Fruit fly (Drosophila melanogaster) whole organism, embryonic: ENCODE data around the gene CG13048.

Experiments used
- Antp ChIP-seq: fragments of 200-800 bp; sonication (Bioruptor generic); optimal IDR thresholded peaks from 3 replicates; lab custom pipeline; 2016; ENCODE audit warnings: missing biosample characterization, missing genetic modification characterization
- Atf3 ChIP-seq: fragments of 200-800 bp; sonication (Bioruptor generic); optimal IDR thresholded peaks from 3 replicates; lab custom pipeline; 2016; ENCODE audit warnings: missing biosample characterization, missing genetic modification characterization
- B-H2 ChIP-seq: fragments of 200-800 bp; sonication (Bioruptor generic); optimal IDR thresholded peaks from 2 replicates; lab custom pipeline; 2018; ENCODE audit warnings: missing biosample characterization, mild to moderate bottlenecking, missing genetic modification characterization
- CG10321 ChIP-seq: fragments of 200-800 bp; sonication (Bioruptor generic); IDR thresholded peaks from 2 replicates; pipeline ENCODE4 v1.3.6; 2022; ENCODE audit warnings: missing biosample characterization, missing genetic modification characterization
- CG10654 ChIP-seq: fragments of 200-800 bp; sonication (Bioruptor generic); optimal IDR thresholded peaks from 2 replicates; lab custom pipeline; 2016; ENCODE audit warnings: missing biosample characterization, missing genetic modification characterization
- CG12744 ChIP-seq: fragments of 200-800 bp; sonication (Bioruptor generic); optimal IDR thresholded peaks from 2 replicates; lab custom pipeline; 2016; ENCODE audit warnings: missing biosample characterization, missing genetic modification characterization
- CG13424 ChIP-seq: fragments of 200-800 bp; sonication (Bioruptor generic); optimal IDR thresholded peaks from 2 replicates; lab custom pipeline; 2019; ENCODE audit warnings: missing biosample characterization, mild to moderate bottlenecking, missing genetic modification characterization, moderate library complexity
- CG15514 ChIP-seq: fragments of 200-800 bp; sonication (Bioruptor generic); optimal IDR thresholded peaks from 3 replicates; lab custom pipeline; 2017; ENCODE audit warnings: missing biosample characterization, missing genetic modification characterization, mild to moderate bottlenecking, moderate library complexity, missing genetic modification reagents
- CG16863 ChIP-seq: fragments of 200-800 bp; sonication (Bioruptor generic); optimal IDR thresholded peaks from 3 replicates; lab custom pipeline; 2016; ENCODE audit warnings: missing biosample characterization, missing genetic modification characterization
- CG17359 ChIP-seq: fragments of 200-800 bp; sonication (Bioruptor generic); optimal IDR thresholded peaks from 3 replicates; lab custom pipeline; 2018; ENCODE audit warnings: missing biosample characterization, mild to moderate bottlenecking, missing genetic modification characterization, moderate library complexity
- CG17612 ChIP-seq: fragments of 200-800 bp; sonication (Bioruptor generic); IDR thresholded peaks from 2 replicates; pipeline ENCODE4 v1.3.6; 2022; ENCODE audit warnings: missing biosample characterization, missing genetic modification characterization
- CG17802 ChIP-seq: fragments of 200-800 bp; sonication (Bioruptor generic); optimal IDR thresholded peaks from 2 replicates; lab custom pipeline; 2018; ENCODE audit warnings: missing biosample characterization, mild to moderate bottlenecking, missing genetic modification characterization, moderate library complexity
- CG17829 ChIP-seq: fragments of 200-800 bp; optimal IDR thresholded peaks from 2 replicates; lab custom pipeline; 2019; ENCODE audit warnings: missing biosample characterization, mild to moderate bottlenecking, missing genetic modification characterization, moderate library complexity
- CG18599 ChIP-seq: fragments of 200-800 bp; sonication (Bioruptor generic); optimal IDR thresholded peaks from 3 replicates; lab custom pipeline; 2017; ENCODE audit warnings: missing biosample characterization, missing genetic modification characterization, mild to moderate bottlenecking, moderate library complexity, missing genetic modification reagents
- CG2712 ChIP-seq: fragments of 200-800 bp; optimal IDR thresholded peaks from 3 replicates; lab custom pipeline; 2019; ENCODE audit warnings: missing biosample characterization, mild to moderate bottlenecking, missing genetic modification characterization, moderate library complexity
- CG3838 ChIP-seq: fragments of 200-800 bp; sonication (Bioruptor generic); optimal IDR thresholded peaks from 3 replicates; lab custom pipeline; 2016; ENCODE audit warnings: missing biosample characterization, missing genetic modification characterization
- CG4707 ChIP-seq: fragments of 200-800 bp; sonication (Bioruptor generic); optimal IDR thresholded peaks from 2 replicates; lab custom pipeline; 2018; ENCODE audit warnings: missing biosample characterization, mild to moderate bottlenecking, missing genetic modification characterization, moderate library complexity
- CG5953 ChIP-seq: fragments of 200-800 bp; sonication (Bioruptor generic); IDR thresholded peaks from 2 replicates; pipeline ENCODE4 v1.3.6; 2022; ENCODE audit warnings: missing biosample characterization, missing genetic modification characterization
- CG6175 ChIP-seq: fragments of 200-800 bp; sonication (Bioruptor generic); IDR thresholded peaks from 3 replicates; pipeline ENCODE4 v1.3.6; 2022; ENCODE audit warnings: missing biosample characterization, missing genetic modification characterization
- CG9215 ChIP-seq: fragments of 200-800 bp; sonication (Bioruptor generic); IDR thresholded peaks from 2 replicates; pipeline ENCODE4 v1.3.6; 2022; ENCODE audit warnings: missing biosample characterization, missing genetic modification characterization
- CG9727 ChIP-seq: fragments of 200-800 bp; sonication (Bioruptor generic); optimal IDR thresholded peaks from 3 replicates; lab custom pipeline; 2017; ENCODE audit warnings: missing biosample characterization, mild to moderate bottlenecking, missing genetic modification characterization
- CkIIα-i1 ChIP-seq: fragments of 200-800 bp; sonication (Bioruptor generic); IDR thresholded peaks from 2 replicates; pipeline ENCODE4 v1.3.6; 2022; ENCODE audit warnings: missing biosample characterization, missing genetic modification characterization
- Dfd ChIP-seq, 2 experiments: fragments of >200 bp; optimal IDR thresholded peaks; 2 replicates each; lab custom pipeline; 2017; ENCODE audit warnings: missing biosample characterization in 2 of 2, missing genetic modification characterization in 2 of 2
- Drgx ChIP-seq: fragments of 200-800 bp; sonication (Bioruptor generic); IDR thresholded peaks from 2 replicates; pipeline ENCODE4 v1.3.6; 2022; ENCODE audit warnings: missing biosample characterization, missing genetic modification characterization
- Fer1 ChIP-seq: fragments of 200-800 bp; sonication (Bioruptor generic); optimal IDR thresholded peaks from 2 replicates; lab custom pipeline; 2017; ENCODE audit warnings: missing biosample characterization, mild to moderate bottlenecking, missing genetic modification characterization
- Fer3 ChIP-seq: fragments of 200-800 bp; sonication (Bioruptor generic); optimal IDR thresholded peaks from 2 replicates; lab custom pipeline; 2018; ENCODE audit warnings: missing biosample characterization, mild to moderate bottlenecking, missing genetic modification characterization, moderate library complexity
- Max ChIP-seq: fragments of 200-800 bp; sonication (Bioruptor generic); optimal IDR thresholded peaks from 2 replicates; lab custom pipeline; 2016; ENCODE audit warnings: missing biosample characterization, mild to moderate bottlenecking, missing genetic modification characterization
- Myb ChIP-seq: fragments of 200-800 bp; sonication (Bioruptor generic); optimal IDR thresholded peaks from 2 replicates; lab custom pipeline; 2016; ENCODE audit warnings: missing biosample characterization, missing genetic modification characterization
- Nf-YA ChIP-seq: fragments of 200-800 bp; sonication (Bioruptor generic); IDR thresholded peaks from 2 replicates; pipeline ENCODE4 v1.3.6; 2022; ENCODE audit warnings: missing biosample characterization, missing genetic modification characterization
- Oli ChIP-seq: fragments of 200-800 bp; sonication (Bioruptor generic); optimal IDR thresholded peaks from 2 replicates; lab custom pipeline; 2018; ENCODE audit warnings: missing biosample characterization, mild to moderate bottlenecking, missing genetic modification characterization, moderate library complexity
- Scr ChIP-seq: fragments of 200-800 bp; sonication (Bioruptor generic); IDR thresholded peaks from 2 replicates; pipeline ENCODE4 v1.3.6; 2022; ENCODE audit warnings: missing biosample characterization, missing genetic modification characterization; ENCODE audit not compliant: partially characterized antibody
- Sox102F ChIP-seq: fragments of 200-800 bp; sonication (Bioruptor generic); optimal IDR thresholded peaks from 2 replicates; lab custom pipeline; 2018; ENCODE audit warnings: missing biosample characterization, mild to moderate bottlenecking, missing genetic modification characterization, moderate library complexity
- Spps ChIP-seq: fragments of 200-800 bp; sonication (Bioruptor generic); optimal IDR thresholded peaks from 2 replicates; lab custom pipeline; 2018; ENCODE audit warnings: missing biosample characterization, mild to moderate bottlenecking, missing genetic modification characterization
- ato ChIP-seq: fragments of 200-800 bp; sonication (Bioruptor generic); IDR thresholded peaks from 2 replicates; pipeline ENCODE4 v1.3.6; 2022; ENCODE audit warnings: missing biosample characterization, missing genetic modification characterization; ENCODE audit not compliant: partially characterized antibody
- crol ChIP-seq: fragments of 200-800 bp; sonication (Bioruptor generic); IDR thresholded peaks from 2 replicates; pipeline ENCODE4 v1.3.6; 2022; ENCODE audit warnings: missing biosample characterization, missing genetic modification characterization
- exex ChIP-seq: fragments of 200-800 bp; sonication (Bioruptor generic); optimal IDR thresholded peaks from 4 replicates; lab custom pipeline; 2018; ENCODE audit warnings: missing biosample characterization, mild to moderate bottlenecking, missing genetic modification characterization, moderate library complexity
- fd3F ChIP-seq: fragments of 200-800 bp; sonication (Bioruptor generic); optimal IDR thresholded peaks from 2 replicates; lab custom pipeline; 2018; ENCODE audit warnings: missing biosample characterization, mild to moderate bottlenecking, missing genetic modification characterization, moderate library complexity
- fd96Cb ChIP-seq: fragments of 200-800 bp; sonication (Bioruptor generic); optimal IDR thresholded peaks from 2 replicates; lab custom pipeline; 2018; ENCODE audit warnings: missing biosample characterization, mild to moderate bottlenecking, missing genetic modification characterization, moderate library complexity
- hbn ChIP-seq: fragments of 200-800 bp; sonication (Bioruptor generic); IDR thresholded peaks from 2 replicates; pipeline ENCODE4 v1.3.6; 2022; ENCODE audit warnings: missing biosample characterization, missing genetic modification characterization; ENCODE audit not compliant: partially characterized antibody
- jumu ChIP-seq: fragments of 200-800 bp; sonication (Bioruptor generic); optimal IDR thresholded peaks from 3 replicates; lab custom pipeline; 2016; ENCODE audit warnings: missing biosample characterization, missing genetic modification characterization
- lilli ChIP-seq: fragments of 200-800 bp; sonication (Bioruptor generic); optimal IDR thresholded peaks from 3 replicates; lab custom pipeline; 2016; ENCODE audit warnings: missing biosample characterization, missing genetic modification characterization
- org-1 ChIP-seq: fragments of 200-800 bp; sonication (Bioruptor generic); optimal IDR thresholded peaks from 2 replicates; lab custom pipeline; 2017; ENCODE audit warnings: missing biosample characterization, missing genetic modification characterization
- psq ChIP-seq: fragments of 200-800 bp; sonication (Bioruptor generic); optimal IDR thresholded peaks from 2 replicates; lab custom pipeline; 2017; ENCODE audit warnings: missing biosample characterization, missing genetic modification characterization
- pum ChIP-seq: fragments of 200-800 bp; sonication (Bioruptor generic); optimal IDR thresholded peaks from 2 replicates; lab custom pipeline; 2016; ENCODE audit warnings: missing biosample characterization, missing genetic modification characterization
- sc ChIP-seq, 3 experiments: fragments of >200 bp in 2 of 3; fragments of 200-800 bp in 1 of 3; sonication (Bioruptor generic) in 1 of 3; optimal IDR thresholded peaks; 2 replicates in 2 of 3; 3 replicates in 1 of 3; lab custom pipeline; 2017; ENCODE audit warnings: mild to moderate bottlenecking in 1 of 3, missing biosample characterization in 1 of 3, missing genetic modification characterization in 1 of 3, missing genetic modification reagents in 1 of 3
- schlank ChIP-seq: fragments of 200-800 bp; sonication (Bioruptor generic); optimal IDR thresholded peaks from 2 replicates; lab custom pipeline; 2018; ENCODE audit warnings: missing biosample characterization, mild to moderate bottlenecking, missing genetic modification characterization
- slbo ChIP-seq: fragments of 200-800 bp; sonication (Bioruptor generic); IDR thresholded peaks from 2 replicates; pipeline ENCODE4 v1.3.6; 2022; ENCODE audit warnings: missing biosample characterization, missing genetic modification characterization
- tin ChIP-seq: fragments of 200-800 bp; sonication (Bioruptor generic); optimal IDR thresholded peaks from 3 replicates; lab custom pipeline; 2016; ENCODE audit warnings: missing biosample characterization, missing genetic modification characterization
- trem ChIP-seq: fragments of 200-800 bp; optimal IDR thresholded peaks from 3 replicates; lab custom pipeline; 2019; ENCODE audit warnings: missing biosample characterization, mild to moderate bottlenecking, missing genetic modification characterization, moderate library complexity
- ttk ChIP-seq: fragments of 200-800 bp; sonication (Bioruptor generic); IDR thresholded peaks from 2 replicates; pipeline ENCODE4 v2.1.2; 2022; ENCODE audit warnings: missing biosample characterization, missing genetic modification characterization
- zfh2 ChIP-seq: fragments of 200-800 bp; sonication (Bioruptor generic); optimal IDR thresholded peaks from 2 replicates; lab custom pipeline; 2016; ENCODE audit warnings: missing biosample characterization, missing genetic modification characterization

CG13048 gene

dm6 chr3L:16309972-16310371 lies 26.3 kb upstream of the CG13048 start (continued):
- TF ChIP-seq lilli = peak; percentile 43
- no peak for TF ChIP-seq Oli (tag; lab: Kevin White, UChicago)
- no peak for TF ChIP-seq ato (GFP tag; lab: Robert Waterston, UW)
- no peak for TF ChIP-seq sc (optimal IDR thresholded peaks at IDR 0.05; lab: Kevin White, UChicago)
- TF ChIP-seq sc (GFP tag; optimal IDR thresholded peaks at IDR 0.05; lab: Kevin White, UChicago) = no peak
- TF ChIP-seq CG18599 (GFP tag; lab: Kevin White, UChicago) = peak; percentile 42
- no peak for TF ChIP-seq CG13424 (tag; lab: Kevin White, UChicago)
- TF ChIP-seq ttk = no peak
- TF ChIP-seq CG12744 (GFP tag; lab: Kevin White, UChicago) = no peak
- no peak for TF ChIP-seq CG17359 (tag; lab: Kevin White, UChicago)
- TF ChIP-seq CG2712 (tag; lab: Kevin White, UChicago) = no peak
- no peak for TF ChIP-seq pum (GFP tag; lab: Kevin White, UChicago)
- TF ChIP-seq Myb = peak; percentile 38
- TF ChIP-seq crol (GFP tag; lab: Robert Waterston, UW) = no peak
- TF ChIP-seq exex = no peak
- TF ChIP-seq fd3F = no peak
- no peak for TF ChIP-seq CG17612 (GFP tag; lab: Robert Waterston, UW)
- no peak for TF ChIP-seq Spps (tag; lab: Kevin White, UChicago)
- no peak for TF ChIP-seq Dfd (GFP tag; optimal IDR thresholded peaks at IDR 0.05; lab: Kevin White, UChicago)
- TF ChIP-seq Fer1 = no peak
- TF ChIP-seq CG9727 (GFP tag; lab: Kevin White, UChicago) = no peak
- no peak for TF ChIP-seq hbn (GFP tag; lab: Robert Waterston, UW)
- no peak for TF ChIP-seq Sox102F (GFP tag; lab: Kevin White, UChicago)
- no peak for TF ChIP-seq trem (tag; lab: Kevin White, UChicago)
- no peak for TF ChIP-seq CG4707 (GFP tag; lab: Kevin White, UChicago)
- TF ChIP-seq CG17829 (tag; lab: Kevin White, UChicago) = no peak
- no peak for TF ChIP-seq Atf3 (GFP tag; lab: Kevin White, UChicago)
- TF ChIP-seq jumu (GFP tag; lab: Kevin White, UChicago) = peak; percentile 21
- no peak for TF ChIP-seq CG3838 (GFP tag; lab: Kevin White, UChicago)
- TF ChIP-seq Nf-YA (GFP tag; lab: Robert Waterston, UW) = no peak
- peak; percentile 37 for TF ChIP-seq org-1 (GFP tag; lab: Kevin White, UChicago)
- no peak for TF ChIP-seq fd96Cb (tag; lab: Kevin White, UChicago)
- no peak for TF ChIP-seq B-H2 (GFP tag; lab: Kevin White, UChicago)
- peak; percentile 67 for TF ChIP-seq schlank (tag; lab: Kevin White, UChicago)
- TF ChIP-seq CkIIα-i1 = no peak
- peak; percentile 23 for TF ChIP-seq CG15514
- TF ChIP-seq Drgx (GFP tag; lab: Robert Waterston, UW) = peak; percentile 86
- peak; percentile 5 for TF ChIP-seq Antp
- peak; percentile 72 for TF ChIP-seq slbo (GFP tag; lab: Robert Waterston, UW)
- TF ChIP-seq CG9215 = peak; percentile 42
- no peak for TF ChIP-seq Max (GFP tag; lab: Kevin White, UChicago)
- TF ChIP-seq zfh2 = peak; percentile 76
- TF ChIP-seq CG10654 (GFP tag; lab: Kevin White, UChicago) = no peak
- TF ChIP-seq CG10321 = no peak
- TF ChIP-seq CG17802 (tag; lab: Kevin White, UChicago) = no peak
- no peak for TF ChIP-seq tin (GFP tag; lab: Kevin White, UChicago)
- TF ChIP-seq Fer3 (tag; lab: Kevin White, UChicago) = peak; percentile 2
- TF ChIP-seq Scr (GFP tag; lab: Robert Waterston, UW) = no peak
- TF ChIP-seq CG16863 (GFP tag; lab: Kevin White, UChicago) = no peak
- no peak for TF ChIP-seq CG6175
- TF ChIP-seq psq (GFP tag; lab: Kevin White, UChicago) = no peak
- TF ChIP-seq CG5953 (GFP tag; lab: Robert Waterston, UW) = no peak
